Worm (Caenorhabditis elegans) whole organism, midembryonic: ENCODE results near the gene str-27.
"Not testable (repeated sequence)": the region's sequence is repeated elsewhere in the genome, so short reads cannot be mapped to it uniquely, and the experiment has no call there.

Experiments used
- T22C8.4 ChIP-seq: fragments of 200-800 bp; sonication (Bioruptor generic); IDR thresholded peaks from 2 replicates; pipeline ENCODE4 v1.3.6; 2022; ENCODE audit warnings: missing genetic modification characterization, missing compliant biosample characterization
- cog-1 ChIP-seq: sonication (generic microtip); optimal IDR thresholded peaks from 2 replicates; lab custom pipeline; 2016; ENCODE audit warnings: missing genetic modification characterization, missing compliant biosample characterization
- flt-1 ChIP-seq: fragments of 200-800 bp; sonication (Bioruptor generic); IDR thresholded peaks from 2 replicates; pipeline ENCODE4 v1.3.6; 2022; ENCODE audit warnings: missing genetic modification characterization, missing compliant biosample characterization
- klf-2 ChIP-seq: fragments of 200-800 bp; sonication (Bioruptor generic); conservative IDR thresholded peaks from 2 replicates; pipeline ENCODE4 v1.3.6; 2022; ENCODE audit warnings: missing genetic modification reagents, missing genetic modification characterization, missing compliant biosample characterization
- med-1 ChIP-seq: sonication (generic microtip); optimal IDR thresholded peaks from 2 replicates; lab custom pipeline; 2017; ENCODE audit warnings: missing genetic modification characterization, mild to moderate bottlenecking, missing compliant biosample characterization, antibody characterized with exemption, missing genetic modification reagents; ENCODE audit not compliant: insufficient read depth
- ref-1 ChIP-seq: fragments of 200-800 bp; sonication (Bioruptor generic); conservative IDR thresholded peaks from 2 replicates; pipeline ENCODE4 v1.3.6; 2022; ENCODE audit warnings: missing genetic modification reagents, missing genetic modification characterization, missing compliant biosample characterization
- tab-1 ChIP-seq: fragments of 200-800 bp; sonication (Bioruptor generic); IDR thresholded peaks from 2 replicates; pipeline ENCODE4 v1.3.6; 2022; ENCODE audit warnings: missing genetic modification characterization, missing compliant biosample characterization
- ztf-23 ChIP-seq: fragments of 200-800 bp; sonication (Bioruptor generic); IDR thresholded peaks from 2 replicates; pipeline ENCODE4 v1.3.6; 2022; ENCODE audit warnings: missing genetic modification reagents, missing genetic modification characterization, missing compliant biosample characterization
- ztf-29 ChIP-seq: fragments of 200-800 bp; sonication (Bioruptor generic); IDR thresholded peaks from 2 replicates; pipeline ENCODE4 v1.3.6; 2022; ENCODE audit warnings: missing genetic modification reagents, missing genetic modification characterization, missing compliant biosample characterization

The str-27 gene

DNA sequence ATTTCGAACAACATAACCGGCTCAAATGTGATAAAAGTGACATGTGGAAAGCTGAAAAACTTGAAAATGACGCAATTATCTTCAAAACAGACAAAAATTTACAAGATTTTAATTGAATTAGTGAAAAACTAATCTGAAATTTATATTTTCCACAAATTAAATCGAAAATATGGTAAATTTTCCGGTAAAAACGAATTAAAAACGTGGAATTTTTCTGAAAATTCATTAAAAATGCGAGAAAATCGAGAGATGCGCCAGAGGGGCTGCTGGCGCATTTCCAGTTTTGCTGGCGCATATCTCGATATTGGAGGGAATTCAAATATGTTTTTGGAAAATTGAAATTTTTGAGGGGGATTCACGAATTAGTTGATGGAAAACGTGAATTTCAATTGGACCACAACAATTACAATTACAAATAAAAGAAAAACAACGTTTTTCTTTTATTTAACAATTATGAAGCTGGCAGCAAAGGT, 30.5 kb upstream of the str-27 start, which contains the start of the genes haf-3 and F57A10.2:
Gene haf-3 (minus strand): TSS at position 51 of the 473 bp plus-strand sequence.
Gene F57A10.2 (plus strand): TSS at position 454 of the 473 bp plus-strand sequence.
- TF ChIP-seq klf-2 (0 out of 2 replicates have a peak, but pooled peaks have one; percentile 54), ref-1 (GFP tag; lab: Robert Waterston, UW) (no peak), tab-1 (no peak), cog-1 (peak; percentile 38), flt-1 (GFP tag; lab: Robert Waterston, UW) (peak; percentile 67; the same call in 1 of the 2 replicates), T22C8.4 (GFP tag; lab: Robert Waterston, UW) (no peak), ztf-23 (GFP tag; lab: Robert Waterston, UW) (0 out of 2 replicates have a peak, but pooled peaks have one; percentile 53), med-1 (GFP tag; lab: Kevin White, UChicago) (no peak)

- TF ChIP-seq T22C8.4 (GFP tag; lab: Robert Waterston, UW) (no peak), flt-1 (GFP tag; lab: Robert Waterston, UW) (no peak), ztf-29 (GFP tag; lab: Robert Waterston, UW) (no peak), klf-2 (no peak), cog-1 (no peak), med-1 (GFP tag; lab: Kevin White, UChicago) (no peak), ztf-23 (GFP tag; lab: Robert Waterston, UW) (no peak), ref-1 (GFP tag; lab: Robert Waterston, UW) (no peak), tab-1 (no peak)
Observed at ce11 chrV:15758449-15758848, 22.8 kb upstream of the str-27 start, which contains the start of gene str-9. TSS of gene str-9 (plus strand) at chrV:15758749.

ce11 chrV:15757645-15758044, 22.0 kb upstream of the str-27 start:
- no peak for TF ChIP-seq ztf-23 (GFP tag; lab: Robert Waterston, UW)
- no peak for TF ChIP-seq tab-1
- no peak for TF ChIP-seq med-1 (GFP tag; lab: Kevin White, UChicago)
- TF ChIP-seq cog-1, result no peak
- TF ChIP-seq ref-1 (GFP tag; lab: Robert Waterston, UW), result no peak
- no peak for TF ChIP-seq ztf-29 (GFP tag; lab: Robert Waterston, UW)
- TF ChIP-seq T22C8.4 (GFP tag; lab: Robert Waterston, UW), result no peak
- TF ChIP-seq klf-2, result no peak
- TF ChIP-seq flt-1 (GFP tag; lab: Robert Waterston, UW), result no peak

DNA sequence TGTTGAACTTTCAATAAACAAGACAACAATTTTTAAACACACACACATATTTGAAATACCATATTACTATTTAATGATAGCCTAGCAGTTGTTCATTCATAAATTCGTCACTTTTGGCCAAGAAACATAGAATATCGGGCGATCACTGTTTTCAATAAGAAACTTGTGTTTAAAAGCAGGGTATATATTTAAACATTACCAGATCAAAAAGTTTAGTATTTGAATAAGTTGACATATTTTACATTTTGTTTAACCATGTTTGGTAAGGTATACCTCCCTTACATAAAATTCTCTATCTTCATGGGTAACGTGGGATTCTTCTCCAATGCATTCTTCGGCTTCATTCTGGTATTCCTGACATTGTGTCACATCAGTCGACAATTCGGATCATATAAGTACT, 19.1 kb upstream of the str-27 start, which contains the start of gene str-8:
Gene str-8 (plus strand): TSS at position 301 of the 400 bp plus-strand sequence.
- not testable (repeated sequence) for TF ChIP-seq ztf-29 (GFP tag; lab: Robert Waterston, UW); T22C8.4 (GFP tag; lab: Robert Waterston, UW); med-1 (GFP tag; lab: Kevin White, UChicago)

- TF ChIP-seq ztf-23, ztf-29, T22C8.4 (GFP tag; lab: Robert Waterston, UW): not testable (repeated sequence)
Observed at ce11 chrV:15752941-15753340, 17.3 kb upstream of the str-27 start, which contains the start of gene str-5. TSS of gene str-5 (plus strand) at chrV:15753241.

DNA sequence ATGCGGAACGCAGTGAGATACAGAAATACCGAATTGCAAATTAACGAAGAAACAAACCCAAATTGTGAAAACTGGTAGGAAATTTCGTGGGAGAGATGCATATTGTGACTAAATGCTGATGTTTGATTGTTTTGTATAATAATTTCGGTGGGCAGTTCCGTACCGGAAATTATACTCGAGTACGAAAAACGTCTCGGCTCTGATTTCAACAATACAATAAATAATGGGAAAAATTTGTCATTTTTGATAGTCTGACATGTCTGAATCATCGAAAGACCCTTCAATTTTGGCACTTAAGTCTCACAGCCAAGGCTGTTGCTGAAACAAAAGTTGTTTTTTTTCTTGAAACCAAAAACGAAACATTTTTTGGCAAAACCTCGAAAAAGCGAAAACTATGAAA, 16.4 kb upstream of the str-27 start, which contains the start of gene str-43:
Gene str-43 (minus strand): TSS at position 101 of the 400 bp plus-strand sequence.
- TF ChIP-seq tab-1 (no peak), klf-2 (no peak), T22C8.4 (GFP tag; lab: Robert Waterston, UW) (no peak), cog-1 (no peak), med-1 (GFP tag; lab: Kevin White, UChicago) (no peak), ztf-23 (GFP tag; lab: Robert Waterston, UW) (no peak), flt-1 (GFP tag; lab: Robert Waterston, UW) (no peak), ref-1 (GFP tag; lab: Robert Waterston, UW) (no peak), ztf-29 (GFP tag; lab: Robert Waterston, UW) (no peak)

ce11 chrV:15750130-15750529, 14.5 kb upstream of the str-27 start, which contains the start of gene str-6:
TSS of gene str-6 (minus strand) at chrV:15750230.
- no peak for TF ChIP-seq tab-1
- TF ChIP-seq ztf-23 (GFP tag; lab: Robert Waterston, UW), result no peak
- no peak for TF ChIP-seq med-1 (GFP tag; lab: Kevin White, UChicago)
- no peak for TF ChIP-seq ztf-29 (GFP tag; lab: Robert Waterston, UW)
- TF ChIP-seq T22C8.4 (GFP tag; lab: Robert Waterston, UW), result no peak
- TF ChIP-seq klf-2, result no peak

DNA sequence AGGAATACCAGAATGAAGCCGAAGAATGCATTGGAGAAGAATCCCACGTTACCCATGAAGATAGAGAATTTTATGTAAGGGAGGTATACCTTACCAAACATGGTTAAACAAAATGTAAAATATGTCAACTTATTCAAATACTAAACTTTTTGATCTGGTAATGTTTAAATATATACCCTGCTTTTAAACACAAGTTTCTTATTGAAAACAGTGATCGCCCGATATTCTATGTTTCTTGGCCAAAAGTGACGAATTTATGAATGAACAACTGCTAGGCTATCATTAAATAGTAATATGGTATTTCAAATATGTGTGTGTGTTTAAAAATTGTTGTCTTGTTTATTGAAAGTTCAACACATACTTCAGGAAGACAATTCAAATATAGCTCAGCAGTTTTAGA, 12.7 kb upstream of the str-27 start, which contains the start of gene T23D5.8:
Gene T23D5.8 (minus strand): TSS at position 101 of the 400 bp plus-strand sequence.
- not testable (repeated sequence) for TF ChIP-seq T22C8.4 (GFP tag; lab: Robert Waterston, UW); flt-1 (GFP tag; lab: Robert Waterston, UW); klf-2

- not testable (repeated sequence) for TF ChIP-seq T22C8.4, ztf-29, ztf-23 (GFP tag; lab: Robert Waterston, UW)
Observed at ce11 chrV:15744366-15744765, 8.7 kb upstream of the str-27 start, which contains the start of gene str-19. TSS of gene str-19 (minus strand) at chrV:15744466.

DNA sequence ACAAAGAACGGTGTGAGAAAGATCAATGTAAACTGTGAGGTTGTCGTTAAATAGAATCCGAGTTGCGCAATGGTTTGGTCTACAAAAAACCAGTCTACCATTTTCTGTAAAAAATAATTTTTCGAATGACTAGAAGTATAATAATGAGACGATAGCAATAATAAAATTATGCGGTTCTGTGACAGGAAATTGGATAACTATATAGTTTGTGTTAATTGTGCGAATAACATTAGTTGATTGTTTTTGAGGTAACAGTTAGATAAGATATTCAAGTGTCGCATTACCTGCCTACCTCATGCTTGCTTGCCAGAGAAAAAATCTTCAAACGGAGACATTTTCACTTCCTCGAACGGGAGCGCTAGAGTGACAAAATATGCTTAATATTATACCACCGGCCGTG, 6.2 kb upstream of the str-27 start, which contains the start of gene str-18:
Gene str-18 (minus strand): TSS at position 101 of the 400 bp plus-strand sequence.
- no peak for TF ChIP-seq ztf-29 (GFP tag; lab: Robert Waterston, UW)
- no peak for TF ChIP-seq med-1 (GFP tag; lab: Kevin White, UChicago)
- no peak for TF ChIP-seq T22C8.4 (GFP tag; lab: Robert Waterston, UW)
- no peak for TF ChIP-seq ztf-23 (GFP tag; lab: Robert Waterston, UW)
- no peak for TF ChIP-seq flt-1 (GFP tag; lab: Robert Waterston, UW)
- TF ChIP-seq cog-1, result no peak
- no peak for TF ChIP-seq ref-1 (GFP tag; lab: Robert Waterston, UW)
- no peak for TF ChIP-seq klf-2
- TF ChIP-seq tab-1, result no peak
